Worm (Caenorhabditis elegans): Measurements from ENCODE around the gene cdh-1.

DNA sequence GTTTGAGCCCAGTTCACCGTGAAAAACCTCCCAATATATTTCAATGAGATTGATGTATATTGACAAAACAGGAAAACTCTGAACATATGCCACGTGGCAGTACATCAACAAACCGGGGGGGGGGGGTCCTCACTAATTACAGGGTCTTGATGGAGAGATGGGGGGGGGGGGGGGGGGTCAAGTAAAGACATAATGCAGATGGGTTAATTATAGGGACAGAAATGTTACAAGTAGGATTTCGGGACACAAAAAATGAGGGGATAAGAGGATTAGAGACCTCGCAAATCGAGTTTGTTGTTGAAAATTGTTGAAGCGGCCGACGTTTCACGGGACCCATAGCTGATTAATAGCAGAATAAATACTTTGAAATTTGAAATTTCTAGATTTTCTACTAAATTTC is 2.2 kb downstream of the cdh-1 start:
- TF ChIP-seq mab-5 (tag; optimal IDR thresholded peaks at IDR 0.05) = no peak
- no peak for TF ChIP-seq nhr-12 (tag; optimal IDR thresholded peaks at IDR 0.05)
- no peak for TF ChIP-seq unc-62 (GFP tag; optimal IDR thresholded peaks at IDR 0.05)
- no peak for TF ChIP-seq unc-39 (tag; optimal IDR thresholded peaks at IDR 0.05)
- TF ChIP-seq snpc-4 (tag; optimal IDR thresholded peaks at IDR 0.05) = no peak
- no peak for TF ChIP-seq lsy-2 (tag; optimal IDR thresholded peaks at IDR 0.05)
- TF ChIP-seq nhr-237 (tag; optimal IDR thresholded peaks at IDR 0.05) = no peak
- no peak for TF ChIP-seq nhr-76 (tag; optimal IDR thresholded peaks at IDR 0.05)
- TF ChIP-seq nhr-28 (tag; optimal IDR thresholded peaks at IDR 0.05) = no peak
- TF ChIP-seq hlh-1 (tag; optimal IDR thresholded peaks at IDR 0.05) = no peak
- no peak for TF ChIP-seq ztf-11 (tag; optimal IDR thresholded peaks at IDR 0.05)
- no peak for TF ChIP-seq unc-120 (tag; optimal IDR thresholded peaks at IDR 0.05; ENCODE audit: poor library complexity, severe bottlenecking)
- TF ChIP-seq sem-2 (GFP tag; optimal IDR thresholded peaks at IDR 0.05) = no peak

Measured in whole organism, mixed stage, embryonic.